Worm (Caenorhabditis elegans): Measurements from ENCODE around the gene srlf-32.

The srlf-32 gene

DNA sequence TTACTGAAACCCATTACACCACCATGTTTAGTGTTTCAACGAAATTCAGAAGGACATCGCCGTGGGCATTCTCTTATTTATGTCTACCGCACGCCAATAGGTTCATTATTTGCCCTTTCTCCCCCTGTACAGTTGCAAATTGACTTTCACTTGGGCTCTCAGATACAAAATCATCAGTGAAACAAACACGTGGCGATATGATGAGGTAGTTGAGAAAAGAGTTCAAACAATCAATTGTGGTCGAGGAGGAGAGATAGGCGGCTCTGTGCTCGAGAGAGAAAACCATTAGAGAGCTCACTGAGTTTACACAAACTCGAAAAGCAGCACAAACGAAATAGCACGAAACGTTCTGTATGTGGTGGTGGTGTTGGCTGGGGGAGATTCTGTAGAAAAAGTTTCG lies 31.2 kb downstream of the srlf-32 start:
- TF ChIP-seq tab-1 (GFP tag; IDR thresholded peaks at IDR 0.05) (no peak), klf-2 (GFP tag; conservative IDR thresholded peaks at IDR 0.05) (no peak)

DNA sequence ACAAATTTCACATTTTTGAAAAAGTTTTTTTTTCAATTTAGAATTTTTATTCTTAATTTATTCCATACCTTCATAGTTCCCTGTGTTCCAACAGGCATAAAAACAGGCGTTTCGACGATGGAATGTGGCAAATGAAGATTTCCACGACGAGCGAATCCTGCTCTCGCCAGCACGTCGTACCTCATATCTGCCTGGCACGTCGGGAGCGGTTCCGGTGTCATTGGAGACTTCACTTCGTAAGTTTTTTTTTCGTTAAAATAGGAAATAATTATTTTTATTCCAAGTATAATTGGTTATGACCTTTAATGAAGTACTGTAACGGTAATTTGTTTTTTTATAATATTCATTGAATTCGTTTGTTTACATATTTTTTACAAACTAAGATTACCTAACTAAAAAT lies 33.7 kb downstream of the srlf-32 start, which contains the start of gene tgt-1:
tgt-1 (minus strand) TSS at position 232 of the 400 bp plus-strand sequence.
- TF ChIP-seq klf-2 (GFP tag; conservative IDR thresholded peaks at IDR 0.05), result no peak
- no peak for TF ChIP-seq ref-1 (GFP tag; conservative IDR thresholded peaks at IDR 0.05)
- TF ChIP-seq med-1 (GFP tag; optimal IDR thresholded peaks at IDR 0.05; ENCODE audit: insufficient read depth), result no peak
- TF ChIP-seq tab-1 (GFP tag; IDR thresholded peaks at IDR 0.05), result no peak
- no peak for TF ChIP-seq ztf-23 (GFP tag; IDR thresholded peaks at IDR 0.05)
- TF ChIP-seq ztf-29 (GFP tag; IDR thresholded peaks at IDR 0.05), result no peak
- TF ChIP-seq flt-1 (GFP tag; IDR thresholded peaks at IDR 0.05), result no peak
- no peak for TF ChIP-seq cog-1 (tag; optimal IDR thresholded peaks at IDR 0.05)
- no peak for TF ChIP-seq T22C8.4 (GFP tag; IDR thresholded peaks at IDR 0.05)

DNA sequence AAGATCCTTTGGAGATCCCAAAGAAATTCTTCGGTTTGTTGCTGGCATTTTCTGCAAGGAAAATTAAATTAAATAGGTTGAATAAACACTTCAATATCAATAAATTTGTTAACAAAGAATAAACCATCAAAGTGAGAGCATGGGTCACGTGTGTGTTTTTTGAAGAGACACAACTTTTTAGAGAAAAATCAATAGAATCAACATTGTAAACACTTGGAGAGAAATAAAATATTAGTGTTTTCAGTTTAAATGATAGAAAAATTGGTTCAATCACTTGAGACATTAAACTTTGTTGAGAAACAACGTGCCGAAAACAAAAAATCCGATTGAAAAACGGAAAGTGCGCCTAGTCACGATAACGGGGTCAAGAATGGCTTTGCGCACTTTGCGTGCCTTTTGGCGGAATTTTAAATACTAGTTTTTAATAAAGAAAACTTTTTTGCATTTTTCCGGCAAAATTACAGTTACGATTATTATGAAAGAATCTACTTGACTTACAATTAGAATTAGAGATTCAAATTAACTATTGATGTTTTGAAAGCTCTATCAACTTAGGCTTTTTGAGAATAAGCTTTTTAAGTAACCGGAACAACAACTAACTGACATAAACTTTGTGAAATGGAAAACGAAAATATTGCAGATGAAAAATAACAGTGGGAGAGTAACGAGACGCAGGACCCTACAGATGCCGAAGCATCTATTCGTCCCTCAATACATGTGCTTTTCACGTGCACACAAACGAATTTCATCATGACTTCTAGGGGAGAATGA lies 35.8 kb downstream of the srlf-32 start, which contains the start of gene ZK829.7:
ZK829.7 (minus strand) TSS at position 51 of the 771 bp plus-strand sequence.
- TF ChIP-seq flt-1 (GFP tag; IDR thresholded peaks at IDR 0.05), result no peak
- TF ChIP-seq cog-1 (tag; optimal IDR thresholded peaks at IDR 0.05), result peak; percentile 2
- TF ChIP-seq T22C8.4 (GFP tag; IDR thresholded peaks at IDR 0.05), result no peak

DNA sequence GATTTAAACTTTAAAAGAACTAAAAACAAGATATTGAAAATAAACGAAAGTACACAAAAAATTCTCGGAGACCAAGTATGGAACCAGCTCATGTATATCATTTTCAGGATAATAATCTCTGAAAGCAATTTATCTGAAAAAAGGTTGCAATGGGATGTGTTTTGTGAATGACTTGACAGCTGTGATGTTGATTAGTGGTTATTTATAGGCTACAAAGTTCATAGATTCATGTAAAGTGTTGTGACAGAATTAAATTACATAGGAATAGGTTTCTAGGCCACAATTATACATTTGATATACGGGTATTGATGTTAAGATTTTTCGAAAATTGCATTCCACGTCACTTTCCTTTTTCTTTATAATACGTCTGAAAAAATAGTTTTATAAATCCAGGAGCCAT lies 39.5 kb downstream of the srlf-32 start, which contains the start of gene srj-1:
srj-1 (minus strand) TSS at position 101 of the 400 bp plus-strand sequence.
- TF ChIP-seq ztf-29 (GFP tag; IDR thresholded peaks at IDR 0.05) (no peak), ref-1 (GFP tag; conservative IDR thresholded peaks at IDR 0.05) (no peak), cog-1 (tag; optimal IDR thresholded peaks at IDR 0.05) (no peak), flt-1 (GFP tag; IDR thresholded peaks at IDR 0.05) (no peak), T22C8.4 (GFP tag; IDR thresholded peaks at IDR 0.05) (no peak), klf-2 (GFP tag; conservative IDR thresholded peaks at IDR 0.05) (no peak), med-1 (GFP tag; optimal IDR thresholded peaks at IDR 0.05; ENCODE audit: insufficient read depth) (no peak), tab-1 (GFP tag; IDR thresholded peaks at IDR 0.05) (no peak), ztf-23 (GFP tag; IDR thresholded peaks at IDR 0.05) (no peak)

DNA sequence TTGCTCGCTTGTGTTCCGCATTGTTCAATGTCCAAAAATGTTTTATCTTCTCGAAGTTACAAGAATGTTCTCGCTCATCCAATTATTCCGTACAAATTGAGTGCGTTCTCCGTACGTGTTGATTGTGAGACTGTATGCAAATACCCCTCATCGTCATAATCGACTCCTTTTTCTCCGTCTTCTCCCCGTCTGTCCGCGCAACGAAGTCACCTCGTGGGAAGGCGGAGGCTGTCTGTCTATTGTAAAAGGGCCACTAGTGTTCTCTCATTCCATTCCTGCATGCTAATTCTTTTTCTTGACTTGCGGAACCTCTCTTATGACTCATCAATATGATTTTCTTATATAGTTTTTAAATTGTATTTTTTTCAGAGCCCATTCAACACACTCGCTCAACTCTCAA lies 44.3 kb downstream of the srlf-32 start, which contains the start of gene ZK829.9:
ZK829.9 (plus strand) TSS at position 364 of the 400 bp plus-strand sequence.
- no peak for TF ChIP-seq ztf-29 (GFP tag; IDR thresholded peaks at IDR 0.05)
- no peak for TF ChIP-seq flt-1 (GFP tag; IDR thresholded peaks at IDR 0.05)
- TF ChIP-seq T22C8.4 (GFP tag; IDR thresholded peaks at IDR 0.05), result no peak
- TF ChIP-seq tab-1 (GFP tag; IDR thresholded peaks at IDR 0.05), result no peak
- no peak for TF ChIP-seq cog-1 (tag; optimal IDR thresholded peaks at IDR 0.05)
- no peak for TF ChIP-seq med-1 (GFP tag; optimal IDR thresholded peaks at IDR 0.05; ENCODE audit: insufficient read depth)
- TF ChIP-seq ztf-23 (GFP tag; IDR thresholded peaks at IDR 0.05), result no peak
- TF ChIP-seq klf-2 (GFP tag; conservative IDR thresholded peaks at IDR 0.05), result no peak
- no peak for TF ChIP-seq ref-1 (GFP tag; conservative IDR thresholded peaks at IDR 0.05)
